Worm (Caenorhabditis elegans) whole organism, early embryonic: Measurements from ENCODE around the gene bas-1.

Experiments used
- ama-1 ChIP-seq: fragments of 150-350 bp; optimal IDR thresholded peaks from 2 replicates; lab custom pipeline; 2014
- flt-1 ChIP-seq: fragments of 200-800 bp; sonication (Bioruptor generic); IDR thresholded peaks from 2 replicates; pipeline ENCODE4 v1.3.6; 2022; ENCODE audit warnings: missing genetic modification characterization, missing compliant biosample characterization

DNA sequence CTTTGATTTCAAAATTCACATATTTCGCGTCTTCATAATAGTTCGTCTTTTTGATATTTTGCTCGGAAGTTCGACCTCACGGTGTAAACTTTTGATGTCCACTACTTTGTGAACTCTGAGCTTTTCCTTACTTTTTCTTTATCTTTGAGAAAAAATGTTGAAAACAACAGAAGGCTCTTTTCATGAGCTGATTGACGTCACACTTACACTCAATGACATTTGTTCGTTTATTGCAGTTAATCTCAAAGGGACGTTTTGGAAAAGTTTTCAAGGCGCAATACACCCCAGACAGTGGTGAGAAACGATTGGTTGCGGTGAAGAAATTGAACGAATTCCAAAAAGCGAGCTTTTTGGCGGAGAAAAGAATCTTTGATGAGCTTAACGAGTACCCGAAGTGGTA is 17.2 kb downstream of the bas-1 start:
- TF ChIP-seq flt-1 (GFP tag; lab: Robert Waterston, UW) (no peak), ama-1 (lab: Kevin White, UChicago) (no peak)
